Fruit fly (Drosophila melanogaster) whole organism, embryonic: ENCODE data around the gene Ltn1.

Experiments used
- BEAF-32 ChIP-seq: fragments of 200-800 bp; sonication (Bioruptor generic); optimal IDR thresholded peaks from 3 replicates; lab custom pipeline; 2017; ENCODE audit warnings: missing biosample characterization, missing genetic modification characterization, mild to moderate bottlenecking, moderate library complexity, missing genetic modification reagents
- CG10209 ChIP-seq: fragments of 200-800 bp; sonication (Bioruptor generic); optimal IDR thresholded peaks from 3 replicates; lab custom pipeline; 2017; ENCODE audit warnings: missing biosample characterization, mild to moderate bottlenecking, missing genetic modification characterization, missing genetic modification reagents
- CG11696 ChIP-seq: fragments of 200-800 bp; sonication (Bioruptor generic); IDR thresholded peaks from 2 replicates; pipeline ENCODE4 v1.3.6; 2022; ENCODE audit warnings: missing biosample characterization, missing genetic modification characterization
- CG12659 ChIP-seq: fragments of 200-800 bp; sonication (Bioruptor generic); optimal IDR thresholded peaks from 3 replicates; lab custom pipeline; 2017; ENCODE audit warnings: mild to moderate bottlenecking, missing biosample characterization, missing genetic modification reagents, missing genetic modification characterization
- CG12942 ChIP-seq: fragments of 200-800 bp; sonication (Bioruptor generic); optimal IDR thresholded peaks from 3 replicates; lab custom pipeline; 2016; ENCODE audit warnings: missing biosample characterization, missing genetic modification characterization
- CG14014 ChIP-seq: fragments of 200-800 bp; sonication (Bioruptor generic); IDR thresholded peaks from 2 replicates; pipeline ENCODE4 v1.3.6; 2022; ENCODE audit warnings: missing biosample characterization, missing genetic modification characterization
- CG14050 ChIP-seq: fragments of 200-800 bp; sonication (Bioruptor generic); IDR thresholded peaks from 3 replicates; pipeline ENCODE4 v1.3.6; 2022; ENCODE audit warnings: missing biosample characterization, missing genetic modification characterization
- CG14965 ChIP-seq: fragments of 200-800 bp; sonication (Bioruptor generic); optimal IDR thresholded peaks from 2 replicates; lab custom pipeline; 2016; ENCODE audit warnings: missing biosample characterization, missing genetic modification characterization, borderline replicate concordance
- CG15269 ChIP-seq: fragments of 200-800 bp; sonication (Bioruptor generic); optimal IDR thresholded peaks from 2 replicates; lab custom pipeline; 2018; ENCODE audit warnings: missing biosample characterization, mild to moderate bottlenecking, missing genetic modification characterization, moderate library complexity
- CG15514 ChIP-seq: fragments of 200-800 bp; sonication (Bioruptor generic); optimal IDR thresholded peaks from 3 replicates; lab custom pipeline; 2017; ENCODE audit warnings: missing biosample characterization, missing genetic modification characterization, mild to moderate bottlenecking, moderate library complexity, missing genetic modification reagents
- CG1647 ChIP-seq: fragments of 200-800 bp; sonication (Bioruptor generic); optimal IDR thresholded peaks from 3 replicates; lab custom pipeline; 2016; ENCODE audit warnings: missing biosample characterization, missing genetic modification characterization
- CG16863 ChIP-seq: fragments of 200-800 bp; sonication (Bioruptor generic); optimal IDR thresholded peaks from 3 replicates; lab custom pipeline; 2016; ENCODE audit warnings: missing biosample characterization, missing genetic modification characterization
- CG17186 ChIP-seq: fragments of 200-800 bp; sonication (Bioruptor generic); optimal IDR thresholded peaks from 3 replicates; lab custom pipeline; 2017; ENCODE audit warnings: missing biosample characterization, missing genetic modification reagents, missing genetic modification characterization
- CG17328 ChIP-seq: fragments of 200-800 bp; sonication (Bioruptor generic); IDR thresholded peaks from 2 replicates; pipeline ENCODE4 v1.3.6; 2022; ENCODE audit warnings: missing biosample characterization, missing genetic modification characterization
- CG18011 ChIP-seq: fragments of 200-800 bp; sonication (Bioruptor generic); optimal IDR thresholded peaks from 2 replicates; lab custom pipeline; 2017; ENCODE audit warnings: missing biosample characterization, missing genetic modification characterization, mild to moderate bottlenecking, moderate library complexity, missing genotype
- CG2875 ChIP-seq: fragments of 200-800 bp; sonication (Bioruptor generic); optimal IDR thresholded peaks from 2 replicates; lab custom pipeline; 2017; ENCODE audit warnings: missing biosample characterization, mild to moderate bottlenecking, missing genetic modification characterization, missing genetic modification reagents
- CG31388 ChIP-seq: fragments of 200-800 bp; sonication (Bioruptor generic); optimal IDR thresholded peaks from 2 replicates; lab custom pipeline; 2016; ENCODE audit warnings: missing biosample characterization, missing genetic modification characterization
- CG3163 ChIP-seq: fragments of 200-800 bp; sonication (Bioruptor generic); optimal IDR thresholded peaks from 3 replicates; lab custom pipeline; 2016; ENCODE audit warnings: missing biosample characterization, missing genetic modification characterization
- CG42726 ChIP-seq: fragments of 200-800 bp; sonication (Bioruptor generic); IDR thresholded peaks from 2 replicates; pipeline ENCODE4 v1.3.6; 2022; ENCODE audit warnings: missing biosample characterization, missing genetic modification characterization; ENCODE audit not compliant: partially characterized antibody
- CG8478 ChIP-seq: fragments of >200 bp; optimal IDR thresholded peaks from 2 replicates; lab custom pipeline; 2018
- Dbx ChIP-seq: fragments of 200-800 bp; sonication (Bioruptor generic); IDR thresholded peaks from 3 replicates; pipeline ENCODE4 v1.3.6; 2022; ENCODE audit warnings: missing biosample characterization, missing genetic modification characterization
- Drgx ChIP-seq: fragments of 200-800 bp; sonication (Bioruptor generic); IDR thresholded peaks from 2 replicates; pipeline ENCODE4 v1.3.6; 2022; ENCODE audit warnings: missing biosample characterization, missing genetic modification characterization
- E2f1 ChIP-seq: fragments of 200-800 bp; sonication (Bioruptor generic); IDR thresholded peaks from 2 replicates; pipeline ENCODE4 v1.3.6; 2022; ENCODE audit warnings: missing biosample characterization, missing genetic modification characterization
- Gsc ChIP-seq: fragments of 200-800 bp; sonication (Bioruptor generic); IDR thresholded peaks from 2 replicates; pipeline ENCODE4 v1.3.6; 2022; ENCODE audit warnings: missing biosample characterization, missing genetic modification characterization
- HLH4C ChIP-seq: fragments of 200-800 bp; sonication (Bioruptor generic); IDR thresholded peaks from 3 replicates; pipeline ENCODE4 v1.3.6; 2022; ENCODE audit warnings: missing biosample characterization, missing genetic modification characterization; ENCODE audit not compliant: partially characterized antibody
- Hr39 ChIP-seq: fragments of >200 bp; optimal IDR thresholded peaks from 2 replicates; lab custom pipeline; 2017
- MBD-R2 ChIP-seq: fragments of 200-800 bp; sonication (Bioruptor generic); IDR thresholded peaks from 2 replicates; pipeline ENCODE4 v1.3.6; 2022; ENCODE audit warnings: missing biosample characterization, missing genetic modification characterization
- Sry-β ChIP-seq: fragments of 200-800 bp; sonication (Bioruptor generic); optimal IDR thresholded peaks from 2 replicates; lab custom pipeline; 2018; ENCODE audit warnings: missing biosample characterization, mild to moderate bottlenecking, missing genetic modification characterization, moderate library complexity
- Vsx1 ChIP-seq: fragments of 200-800 bp; sonication (Bioruptor generic); optimal IDR thresholded peaks from 2 replicates; lab custom pipeline; 2017; ENCODE audit warnings: missing biosample characterization, mild to moderate bottlenecking, missing genetic modification characterization, missing genetic modification reagents
- ase ChIP-seq: fragments of 200-800 bp; sonication (Bioruptor generic); IDR thresholded peaks from 3 replicates; pipeline ENCODE4 v1.3.6; 2022; ENCODE audit warnings: missing biosample characterization, missing genetic modification characterization
- bsh ChIP-seq, 2 experiments: fragments of 200-800 bp; sonication (Bioruptor generic); optimal IDR thresholded peaks; 2 replicates each; lab custom pipeline; 2017 to 2018; ENCODE audit warnings: mild to moderate bottlenecking in 2 of 2, missing biosample characterization in 2 of 2, missing genetic modification characterization in 2 of 2, moderate library complexity in 1 of 2
- en ChIP-seq: fragments of 200-800 bp; sonication (Bioruptor generic); optimal IDR thresholded peaks from 2 replicates; lab custom pipeline; 2016; ENCODE audit warnings: missing biosample characterization, missing genetic modification characterization
- esg ChIP-seq: fragments of 200-800 bp; sonication (Bioruptor generic); conservative IDR thresholded peaks from 2 replicates; pipeline ENCODE4 v1.3.6; 2022; ENCODE audit warnings: missing biosample characterization, missing genetic modification characterization
- ewg ChIP-seq: fragments of 200-800 bp; sonication (Bioruptor generic); optimal IDR thresholded peaks from 3 replicates; lab custom pipeline; 2017; ENCODE audit warnings: mild to moderate bottlenecking, missing biosample characterization, missing genetic modification reagents, missing genetic modification characterization
- fd3F ChIP-seq: fragments of 200-800 bp; sonication (Bioruptor generic); optimal IDR thresholded peaks from 2 replicates; lab custom pipeline; 2018; ENCODE audit warnings: missing biosample characterization, mild to moderate bottlenecking, missing genetic modification characterization, moderate library complexity
- ftz-f1 ChIP-seq: fragments of 200-800 bp; sonication (Bioruptor generic); optimal IDR thresholded peaks from 2 replicates; lab custom pipeline; 2016; ENCODE audit warnings: missing biosample characterization, missing genetic modification characterization
- gcm2 ChIP-seq: fragments of 200-800 bp; sonication (Bioruptor generic); optimal IDR thresholded peaks from 2 replicates; lab custom pipeline; 2016; ENCODE audit warnings: missing biosample characterization, missing genetic modification characterization
- ind ChIP-seq: fragments of 200-800 bp; sonication (Bioruptor generic); optimal IDR thresholded peaks from 3 replicates; lab custom pipeline; 2016; ENCODE audit warnings: missing biosample characterization, missing genetic modification characterization
- lab ChIP-seq: fragments of 200-800 bp; sonication (Bioruptor generic); optimal IDR thresholded peaks from 3 replicates; lab custom pipeline; 2017; ENCODE audit warnings: missing biosample characterization, missing genetic modification characterization, mild to moderate bottlenecking, moderate library complexity, missing genetic modification reagents
- lbe ChIP-seq: fragments of 200-800 bp; sonication (Bioruptor generic); optimal IDR thresholded peaks from 2 replicates; lab custom pipeline; 2016; ENCODE audit warnings: missing biosample characterization, mild to moderate bottlenecking, missing genetic modification characterization
- lola ChIP-seq, 3 experiments: fragments of >200 bp in 2 of 3; fragments of 200-800 bp in 1 of 3; sonication (Bioruptor generic) in 1 of 3; optimal IDR thresholded peaks; 2 replicates each; lab custom pipeline; 2017 to 2019; ENCODE audit warnings: missing biosample characterization in 3 of 3, missing genetic modification characterization in 3 of 3, mild to moderate bottlenecking in 1 of 3, moderate library complexity in 1 of 3
- nmo ChIP-seq: fragments of 200-800 bp; sonication (Bioruptor generic); optimal IDR thresholded peaks from 2 replicates; lab custom pipeline; 2018; ENCODE audit warnings: missing biosample characterization, mild to moderate bottlenecking, missing genetic modification characterization, moderate library complexity
- prd ChIP-seq, 3 experiments: fragments of >200 bp in 2 of 3; fragments of 200-800 bp in 1 of 3; sonication (Bioruptor generic) in 1 of 3; optimal IDR thresholded peaks in 2 of 3; IDR thresholded peaks in 1 of 3; 2 replicates in 2 of 3; 3 replicates in 1 of 3; pipeline versions ENCODE4 v1.3.6 to Lab custom; 2017 to 2022; ENCODE audit warnings: missing biosample characterization in 1 of 3, missing genetic modification characterization in 1 of 3
- row ChIP-seq: fragments of 200-800 bp; sonication (Bioruptor generic); IDR thresholded peaks from 3 replicates; pipeline ENCODE4 v1.3.6; 2022; ENCODE audit warnings: missing biosample characterization, missing genetic modification characterization
- run ChIP-seq: fragments of 200-800 bp; sonication (Bioruptor generic); optimal IDR thresholded peaks from 3 replicates; lab custom pipeline; 2018; ENCODE audit warnings: missing biosample characterization, mild to moderate bottlenecking, missing genetic modification characterization
- sd ChIP-seq: fragments of 200-800 bp; sonication (Bioruptor generic); optimal IDR thresholded peaks from 3 replicates; lab custom pipeline; 2018; ENCODE audit warnings: missing biosample characterization, mild to moderate bottlenecking, missing genetic modification characterization, moderate library complexity
- tgo ChIP-seq: fragments of 200-800 bp; sonication (Bioruptor generic); IDR thresholded peaks from 3 replicates; pipeline ENCODE4 v1.3.6; 2022; ENCODE audit warnings: missing biosample characterization, missing genetic modification characterization
- tll ChIP-seq, 2 experiments: fragments of 200-800 bp in 1 of 2; fragments of >200 bp in 1 of 2; sonication (Bioruptor generic) in 1 of 2; optimal IDR thresholded peaks; 2 replicates each; lab custom pipeline; 2017 to 2019; ENCODE audit warnings: missing biosample characterization in 2 of 2, missing genetic modification characterization in 2 of 2, mild to moderate bottlenecking in 1 of 2, moderate library complexity in 1 of 2
- yki ChIP-seq: fragments of >200 bp; optimal IDR thresholded peaks from 3 replicates; lab custom pipeline; 2018

The Ltn1 gene

DNA sequence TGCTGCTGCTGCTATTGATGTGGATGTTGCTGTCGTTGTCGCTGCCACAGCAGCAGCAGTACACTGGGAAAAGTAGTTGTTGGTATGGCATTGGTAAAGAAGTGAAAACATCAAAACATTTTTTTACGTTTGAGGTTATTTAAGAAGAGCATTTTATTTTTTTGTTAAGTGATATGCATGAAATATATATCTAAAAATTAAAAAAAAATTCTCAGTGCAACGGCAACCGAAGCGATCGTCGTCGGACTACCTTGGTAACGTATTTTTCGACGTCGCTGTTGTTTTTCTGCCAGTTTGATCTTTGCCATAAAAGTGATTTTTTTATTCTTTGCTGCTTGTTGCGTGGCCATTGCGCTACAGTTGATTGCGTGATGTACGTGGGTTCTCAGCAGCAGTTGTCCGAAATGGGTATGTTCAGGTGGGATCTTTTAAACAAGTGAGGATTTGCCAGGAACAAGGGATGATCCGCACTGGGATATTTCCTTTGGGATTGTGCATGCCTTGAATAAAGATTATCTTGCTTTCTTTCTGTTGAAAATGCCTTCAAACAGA lies 8.7 kb upstream of the Ltn1 start (continued):
- peak; percentile 92 for TF ChIP-seq MBD-R2 (GFP tag; lab: Robert Waterston, UW)
- peak; percentile 96 for TF ChIP-seq lab (GFP tag; lab: Kevin White, UChicago)
- no peak for TF ChIP-seq yki (lab: Kevin White, UChicago)
- TF ChIP-seq CG1647 = peak; percentile 91
- peak; percentile 92 for TF ChIP-seq CG2875 (GFP tag; lab: Kevin White, UChicago)
- peak; percentile 62 for TF ChIP-seq ftz-f1 (GFP tag; lab: Kevin White, UChicago)
- TF ChIP-seq CG12659 (GFP tag; lab: Kevin White, UChicago) = peak; percentile 96
- TF ChIP-seq BEAF-32 = peak; percentile 10
- peak; percentile 91 for TF ChIP-seq CG12942 (GFP tag; lab: Kevin White, UChicago)
- peak; percentile 96 for TF ChIP-seq row
- TF ChIP-seq CG15514 (GFP tag; lab: Kevin White, UChicago) = peak; percentile 86
- TF ChIP-seq CG42726 (GFP tag; lab: Robert Waterston, UW) = no peak
- TF ChIP-seq CG14014 (GFP tag; lab: Robert Waterston, UW) = peak; percentile 96
- no peak for TF ChIP-seq prd (optimal IDR thresholded peaks at IDR 0.05; lab: Kevin White, UChicago)
- peak; percentile 99 for TF ChIP-seq prd (GFP tag; IDR thresholded peaks at IDR 0.05; lab: Robert Waterston, UW)
- TF ChIP-seq CG31388 (GFP tag; lab: Kevin White, UChicago) = peak; percentile 90
- peak; percentile 95 for TF ChIP-seq Dbx (GFP tag; lab: Robert Waterston, UW)
- TF ChIP-seq esg (GFP tag; lab: Robert Waterston, UW) = peak; percentile 93
- peak; percentile 79 for TF ChIP-seq en (GFP tag; lab: Kevin White, UChicago)
- TF ChIP-seq CG17328 (GFP tag; lab: Robert Waterston, UW) = peak; percentile 97
- TF ChIP-seq Sry-β = peak; percentile 62
- TF ChIP-seq Hr39 (lab: Kevin White, UChicago) = no peak
- peak; percentile 86 for TF ChIP-seq CG16863 (GFP tag; lab: Kevin White, UChicago)
- peak; percentile 98 for TF ChIP-seq lbe (GFP tag; lab: Kevin White, UChicago)
- TF ChIP-seq CG8478 (lab: Kevin White, UChicago) = no peak
- TF ChIP-seq CG17186 (GFP tag; lab: Kevin White, UChicago) = peak; percentile 77
- TF ChIP-seq gcm2 (GFP tag; lab: Kevin White, UChicago) = peak; percentile 91
- TF ChIP-seq sd (tag; lab: Kevin White, UChicago) = peak; percentile 82
- TF ChIP-seq CG3163 (GFP tag; lab: Kevin White, UChicago) = peak; percentile 68
- TF ChIP-seq Drgx (GFP tag; lab: Robert Waterston, UW) = peak; percentile 99
- no peak for TF ChIP-seq Gsc (GFP tag; lab: Robert Waterston, UW)
- TF ChIP-seq lola (GFP tag; optimal IDR thresholded peaks at IDR 0.05; lab: Kevin White, UChicago) = peak in 1 of 3 experiments; percentile 97
- TF ChIP-seq ewg (GFP tag; lab: Kevin White, UChicago) = peak; percentile 88
- TF ChIP-seq CG11696 = peak; percentile 85; the same call in 1 of the 2 replicates
- TF ChIP-seq fd3F = peak; percentile 93
- TF ChIP-seq CG10209 (GFP tag; lab: Kevin White, UChicago) = peak; percentile 95
- TF ChIP-seq ind = peak; percentile 91
- TF ChIP-seq ase (GFP tag; lab: Robert Waterston, UW) = peak; percentile 88
- peak; percentile 88 for TF ChIP-seq run (tag; lab: Kevin White, UChicago)
- TF ChIP-seq nmo (GFP tag; lab: Kevin White, UChicago) = peak; percentile 97
- TF ChIP-seq CG18011 (GFP tag; lab: Kevin White, UChicago) = peak; percentile 68
- TF ChIP-seq bsh (GFP tag; optimal IDR thresholded peaks at IDR 0.05; lab: Kevin White, UChicago) = peak; percentile 95 to 98
- peak; percentile 96 for TF ChIP-seq E2f1 (GFP tag; lab: Robert Waterston, UW)
- peak; percentile 96 for TF ChIP-seq CG15269 (tag; lab: Kevin White, UChicago)
- no peak for TF ChIP-seq HLH4C (GFP tag; lab: Robert Waterston, UW)
- peak; percentile 92 for TF ChIP-seq CG14050 (GFP tag; lab: Robert Waterston, UW)
- TF ChIP-seq Vsx1 = peak; percentile 92
- TF ChIP-seq tgo = peak; percentile 93
- peak in 1 of 2 experiments; percentile 92 for TF ChIP-seq tll (GFP tag; optimal IDR thresholded peaks at IDR 0.05; lab: Kevin White, UChicago)
- peak; percentile 59 for TF ChIP-seq CG14965
